Fruit fly (Drosophila melanogaster): Measurements from ENCODE around the gene mtrm.

DNA sequence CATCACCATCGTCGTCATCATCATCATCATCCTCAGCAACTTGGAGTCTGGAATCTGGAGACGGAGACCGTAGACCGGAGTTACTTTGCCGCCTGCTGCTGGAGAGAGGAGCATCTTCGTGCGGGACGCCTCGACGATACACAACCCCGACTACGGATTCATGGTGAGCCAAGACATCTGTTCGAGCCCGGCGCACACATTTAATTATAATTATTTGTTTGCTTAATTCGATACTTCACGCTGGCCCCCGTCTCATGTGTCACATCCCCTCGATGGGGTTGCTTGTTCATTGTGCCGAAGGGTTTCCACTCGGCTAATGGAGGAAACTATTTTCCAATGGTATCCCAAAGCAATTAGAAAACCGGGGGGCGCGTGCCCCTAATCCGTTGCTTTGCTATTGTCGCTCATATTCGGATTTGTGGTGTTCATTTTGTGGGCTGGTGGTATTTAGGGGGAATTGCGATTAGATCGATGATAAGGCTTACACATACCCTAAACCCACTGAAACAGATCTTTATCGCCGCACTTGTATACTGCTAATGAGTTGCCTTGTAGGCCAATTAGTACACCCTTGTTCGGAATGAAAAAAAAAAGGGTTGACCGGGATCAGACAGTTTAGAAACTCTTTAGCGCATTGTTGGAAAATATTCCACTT is 39.3 kb downstream of the mtrm start:
- no peak for TF ChIP-seq CG17806 (tag; optimal IDR thresholded peaks at IDR 0.05)
- TF ChIP-seq gl (tag; optimal IDR thresholded peaks at IDR 0.05): no peak
- no peak for TF ChIP-seq EcR (GFP tag; optimal IDR thresholded peaks at IDR 0.05)
- TF ChIP-seq Pif1B (GFP tag; optimal IDR thresholded peaks at IDR 0.05): no peak
